Worm (Caenorhabditis elegans) whole organism, L4 larva: ENCODE results near the gene H10D18.5.

ENCODE experiments used
- F10B5.3 ChIP-seq: sonication (generic microtip); optimal IDR thresholded peaks from 2 replicates; lab custom pipeline; 2016; ENCODE audit warnings: mild to moderate bottlenecking, missing genetic modification characterization, missing compliant biosample characterization
- ctbp-1 ChIP-seq: fragments of 200-800 bp; sonication (Bioruptor generic); IDR thresholded peaks from 2 replicates; pipeline ENCODE4 v1.3.6; 2022; ENCODE audit warnings: missing genetic modification reagents, missing genetic modification characterization, missing compliant biosample characterization
- pqm-1 ChIP-seq: sonication (generic microtip); optimal IDR thresholded peaks from 2 replicates; lab custom pipeline; 2017; ENCODE audit warnings: missing biosample characterization, missing genetic modification characterization
- unc-62 ChIP-seq, 3 experiments: fragments of 150-350 bp in 1 of 3; sonication (generic microtip); optimal IDR thresholded peaks in 2 of 3; peaks in 1 of 3; 1 replicate in 1 of 3; 2 replicates in 2 of 3; lab custom pipeline; 2014 to 2017; ENCODE audit warnings: missing biosample characterization in 3 of 3, missing genetic modification characterization in 3 of 3, missing genetic modification reagents in 3 of 3, missing genotype in 1 of 3

- TF ChIP-seq unc-62 (GFP tag; optimal IDR thresholded peaks at IDR 0.05 in 1 of 2; lab: Kevin White, UChicago) (no peak), unc-62 (tag; optimal IDR thresholded peaks at IDR 0.05; lab: Kevin White, UChicago) (no peak), pqm-1 (tag; lab: Kevin White, UChicago) (no peak), ctbp-1 (GFP tag; lab: Robert Waterston, UW) (no peak), F10B5.3 (tag; lab: Kevin White, UChicago) (no peak)
These were observed 19.2 kb downstream of the H10D18.5 start, which contains the start of gene scl-12 for ce11 chrV:3812291-3812690.
